Fruit fly (Drosophila melanogaster): Measurements from ENCODE around the gene CTCF.
A peak's percentile ranks its signal among the peaks of the same experiment; 100 is the strongest.

Gene CTCF

dm6 chr3L:7364717-7365278 lies 8.3 kb upstream of the CTCF start:
- TF ChIP-seq CG5204 (GFP tag; optimal IDR thresholded peaks at IDR 0.05) = no peak
- no peak for TF ChIP-seq ovo (GFP tag; optimal IDR thresholded peaks at IDR 0.05)
- TF ChIP-seq CG7101 (tag; optimal IDR thresholded peaks at IDR 0.05) = no peak
- no peak for TF ChIP-seq Hr96 (GFP tag; optimal IDR thresholded peaks at IDR 0.05)
- TF ChIP-seq toe (GFP tag; optimal IDR thresholded peaks at IDR 0.05) = no peak
- no peak for TF ChIP-seq Crg-1 (GFP tag; optimal IDR thresholded peaks at IDR 0.05)
- TF ChIP-seq Mnt (GFP tag; optimal IDR thresholded peaks at IDR 0.05) = no peak
- no peak for TF ChIP-seq cnc (optimal IDR thresholded peaks at IDR 0.05)
- TF ChIP-seq CG33017 (tag; optimal IDR thresholded peaks at IDR 0.05) = no peak
- TF ChIP-seq tj (GFP tag; optimal IDR thresholded peaks at IDR 0.05) = no peak
- no peak for TF ChIP-seq CG12768 (GFP tag; optimal IDR thresholded peaks at IDR 0.05)
- TF ChIP-seq CG11617 (GFP tag; optimal IDR thresholded peaks at IDR 0.05) = no peak
- TF ChIP-seq pad (GFP tag; optimal IDR thresholded peaks at IDR 0.05) = no peak

DNA sequence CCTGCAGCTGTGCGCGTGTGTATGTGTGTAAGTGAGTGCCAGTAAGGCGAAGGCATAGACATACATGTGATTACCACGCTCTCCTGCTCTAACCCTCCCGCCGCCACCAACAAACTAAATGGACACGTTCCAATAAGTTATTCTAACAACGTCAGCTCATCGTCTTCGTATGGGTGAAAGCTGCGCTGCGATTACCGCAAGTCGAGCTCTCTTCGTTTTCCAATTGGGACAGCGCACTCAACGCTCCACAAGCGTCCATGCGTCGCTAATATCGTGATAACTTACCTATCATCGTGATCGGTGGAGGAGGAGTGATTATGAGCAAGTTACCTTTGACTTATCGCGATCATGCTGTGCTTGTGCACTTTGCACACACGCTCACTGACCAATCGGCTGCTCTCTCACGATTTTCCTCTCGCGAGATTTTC lies 4.6 kb upstream of the CTCF start:
- TF ChIP-seq CG33017 (tag; optimal IDR thresholded peaks at IDR 0.05) (peak; percentile 70), CG1620 (GFP tag; optimal IDR thresholded peaks at IDR 0.05) (no peak), CG14711 (tag; optimal IDR thresholded peaks at IDR 0.05) (no peak), bab1 (GFP tag; optimal IDR thresholded peaks at IDR 0.05) (peak; percentile 52), pad (GFP tag; optimal IDR thresholded peaks at IDR 0.05) (peak; percentile 57), cic (GFP tag; optimal IDR thresholded peaks at IDR 0.05) (peak; percentile 86), CG7101 (tag; optimal IDR thresholded peaks at IDR 0.05) (peak; percentile 27), ovo (GFP tag; optimal IDR thresholded peaks at IDR 0.05) (peak; percentile 26), Crg-1 (GFP tag; optimal IDR thresholded peaks at IDR 0.05) (no peak), CG11617 (GFP tag; optimal IDR thresholded peaks at IDR 0.05) (no peak), Clk (GFP tag; optimal IDR thresholded peaks at IDR 0.05) (no peak), tj (GFP tag; optimal IDR thresholded peaks at IDR 0.05) (peak; percentile 88), CG5204 (GFP tag; optimal IDR thresholded peaks at IDR 0.05) (no peak), Hr96 (GFP tag; optimal IDR thresholded peaks at IDR 0.05) (no peak), CG7045 (GFP tag; optimal IDR thresholded peaks at IDR 0.05) (peak; percentile 32), kay (GFP tag; ENCODE audit: borderline replicate concordance) (no peak), cnc (optimal IDR thresholded peaks at IDR 0.05) (no peak), toe (GFP tag; optimal IDR thresholded peaks at IDR 0.05) (no peak), CG12768 (GFP tag; optimal IDR thresholded peaks at IDR 0.05) (peak; percentile 71), Mnt (GFP tag; optimal IDR thresholded peaks at IDR 0.05) (peak; percentile 93)

DNA sequence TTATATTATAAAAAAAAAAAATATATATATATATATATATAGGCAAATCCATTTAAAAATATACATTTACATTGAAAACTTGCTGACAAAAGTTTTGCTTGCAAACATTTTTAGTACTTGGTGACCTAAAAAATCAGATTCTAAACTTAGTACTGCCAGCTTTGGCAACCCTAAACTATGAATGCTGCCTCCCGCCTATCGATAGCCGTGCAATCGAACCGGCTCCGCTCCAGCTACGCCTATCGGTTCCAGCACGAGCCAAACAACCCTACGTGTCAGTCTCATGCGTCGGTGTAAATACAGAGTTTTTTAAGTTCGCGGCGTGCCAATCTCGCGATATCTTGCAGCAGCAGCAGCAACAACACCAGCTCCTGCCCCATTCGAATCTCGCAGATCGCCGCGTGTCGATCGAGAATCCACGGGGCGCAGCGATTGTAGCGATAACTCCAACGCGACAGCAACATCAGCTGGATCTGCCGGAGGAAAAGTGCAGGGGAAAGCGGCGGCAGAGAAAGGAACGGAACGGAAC lies 3.9 kb upstream of the CTCF start, which contains the start of gene Sec63:
Gene Sec63, plus strand, starts transcription at position 238 of the 529 bp plus-strand sequence.
- TF ChIP-seq toe (GFP tag; optimal IDR thresholded peaks at IDR 0.05) = no peak
- TF ChIP-seq Clk (GFP tag; optimal IDR thresholded peaks at IDR 0.05) = no peak
- TF ChIP-seq Hr96 (GFP tag; optimal IDR thresholded peaks at IDR 0.05) = peak; percentile 46
- peak; percentile 12 for TF ChIP-seq Mnt (GFP tag; optimal IDR thresholded peaks at IDR 0.05)
- TF ChIP-seq CG1620 (GFP tag; optimal IDR thresholded peaks at IDR 0.05) = peak; percentile 40
- TF ChIP-seq CG11617 (GFP tag; optimal IDR thresholded peaks at IDR 0.05) = peak; percentile 5
- TF ChIP-seq ovo (GFP tag; optimal IDR thresholded peaks at IDR 0.05) = peak; percentile 49
- TF ChIP-seq Crg-1 (GFP tag; optimal IDR thresholded peaks at IDR 0.05) = no peak
- TF ChIP-seq CG14711 (tag; optimal IDR thresholded peaks at IDR 0.05) = peak; percentile 98
- peak; percentile 42 for TF ChIP-seq pad (GFP tag; optimal IDR thresholded peaks at IDR 0.05)

- TF ChIP-seq toe (GFP tag; optimal IDR thresholded peaks at IDR 0.05) = no peak
- TF ChIP-seq CG7101 (tag; optimal IDR thresholded peaks at IDR 0.05) = peak; percentile 43
- TF ChIP-seq CG33017 (tag; optimal IDR thresholded peaks at IDR 0.05) = peak; percentile 12
- TF ChIP-seq bab1 (GFP tag; optimal IDR thresholded peaks at IDR 0.05) = peak; percentile 10
- peak; percentile 46 for TF ChIP-seq CG1620 (GFP tag; optimal IDR thresholded peaks at IDR 0.05)
- no peak for TF ChIP-seq Clk (GFP tag; optimal IDR thresholded peaks at IDR 0.05)
- TF ChIP-seq kay (GFP tag; ENCODE audit: borderline replicate concordance) = no peak
- peak; percentile 39 for TF ChIP-seq CG11617 (GFP tag; optimal IDR thresholded peaks at IDR 0.05)
- no peak for TF ChIP-seq CG12768 (GFP tag; optimal IDR thresholded peaks at IDR 0.05)
- TF ChIP-seq Mnt (GFP tag; optimal IDR thresholded peaks at IDR 0.05) = peak; percentile 56
- TF ChIP-seq Hr96 (GFP tag; optimal IDR thresholded peaks at IDR 0.05) = peak; percentile 53
These were observed 3.4 kb upstream of the CTCF start, which contains the start of gene pst for dm6 chr3L:7359827-7360323. pst (minus strand) TSS chr3L:7360263.

- TF ChIP-seq CG11617 (GFP tag; optimal IDR thresholded peaks at IDR 0.05) = no peak
- no peak for TF ChIP-seq cic (GFP tag; optimal IDR thresholded peaks at IDR 0.05)
- TF ChIP-seq CG14711 (tag; optimal IDR thresholded peaks at IDR 0.05) = no peak
- TF ChIP-seq CG7045 (GFP tag; optimal IDR thresholded peaks at IDR 0.05) = no peak
- no peak for TF ChIP-seq bab1 (GFP tag; optimal IDR thresholded peaks at IDR 0.05)
- no peak for TF ChIP-seq Mnt (GFP tag; optimal IDR thresholded peaks at IDR 0.05)
- TF ChIP-seq tj (GFP tag; optimal IDR thresholded peaks at IDR 0.05) = no peak
- no peak for TF ChIP-seq CG7101 (tag; optimal IDR thresholded peaks at IDR 0.05)
- TF ChIP-seq cnc (optimal IDR thresholded peaks at IDR 0.05) = no peak
- TF ChIP-seq CG5204 (GFP tag; optimal IDR thresholded peaks at IDR 0.05) = no peak
- TF ChIP-seq CG33017 (tag; optimal IDR thresholded peaks at IDR 0.05) = no peak
- no peak for TF ChIP-seq pad (GFP tag; optimal IDR thresholded peaks at IDR 0.05)
- no peak for TF ChIP-seq Crg-1 (GFP tag; optimal IDR thresholded peaks at IDR 0.05)
- TF ChIP-seq ovo (GFP tag; optimal IDR thresholded peaks at IDR 0.05) = no peak
- TF ChIP-seq kay (GFP tag; ENCODE audit: borderline replicate concordance) = no peak
- TF ChIP-seq CG12768 (GFP tag; optimal IDR thresholded peaks at IDR 0.05) = no peak
- TF ChIP-seq CG1620 (GFP tag; optimal IDR thresholded peaks at IDR 0.05) = no peak
- TF ChIP-seq Hr96 (GFP tag; optimal IDR thresholded peaks at IDR 0.05) = no peak
- TF ChIP-seq Clk (GFP tag; optimal IDR thresholded peaks at IDR 0.05) = no peak
- TF ChIP-seq toe (GFP tag; optimal IDR thresholded peaks at IDR 0.05) = no peak
These were observed 7.2 kb downstream of the CTCF start for dm6 chr3L:7349311-7349710.
